Fruit fly (Drosophila melanogaster) whole organism, wandering third instar larva: ENCODE results near the gene CG4101.

ENCODE experiments used
- Dif ChIP-seq: fragments of 200-275, 200-300 bp; sonication (Bioruptor generic); optimal IDR thresholded peaks from 2 replicates; lab custom pipeline; 2018; ENCODE audit warnings: missing biosample characterization, missing genetic modification characterization; ENCODE audit not compliant: partially characterized antibody
- GATAd ChIP-seq: sonication (Bioruptor generic); optimal IDR thresholded peaks from 2 replicates; lab custom pipeline; 2016; ENCODE audit warnings: missing biosample characterization, missing genetic modification characterization
- Sp1 ChIP-seq: fragments of 200-800 bp; sonication (Bioruptor generic); optimal IDR thresholded peaks from 3 replicates; lab custom pipeline; 2019; ENCODE audit warnings: missing biosample characterization, mild to moderate bottlenecking, missing genetic modification characterization, moderate library complexity
- Vsx2 ChIP-seq: fragments of 200-300, 225-300 bp; sonication (Bioruptor generic); optimal IDR thresholded peaks from 2 replicates; lab custom pipeline; 2018; ENCODE audit warnings: missing biosample characterization, missing genetic modification characterization; ENCODE audit not compliant: partially characterized antibody
- foxo ChIP-seq, 2 experiments: fragments of 200-800 bp; sonication (Bioruptor generic); optimal IDR thresholded peaks; 2 replicates in 1 of 2; 3 replicates in 1 of 2; lab custom pipeline; 2016 to 2017; ENCODE audit warnings: missing biosample characterization in 2 of 2, missing genetic modification characterization in 2 of 2
- psq ChIP-seq: fragments of 200-800 bp; sonication (Bioruptor generic); optimal IDR thresholded peaks from 3 replicates; lab custom pipeline; 2017; ENCODE audit warnings: missing biosample characterization, mild to moderate bottlenecking, missing genetic modification characterization, moderate library complexity

- TF ChIP-seq Sp1 (GFP tag; lab: Kevin White, UChicago) (no peak), psq (peak; percentile 10), foxo (GFP tag; optimal IDR thresholded peaks at IDR 0.05; lab: Kevin White, UChicago) (peak in 1 of 2 experiments; percentile 47), Dif (no peak), GATAd (no peak), Vsx2 (GFP tag; lab: Kevin White, UChicago) (no peak)
These were observed 686 bp downstream of the CG4101 start for dm6 chr3L:16612972-16613371.
